Worm (Caenorhabditis elegans) whole organism, L1 larva: ENCODE measurements around the gene unc-60.

ENCODE experiments used
- F16B12.6 ChIP-seq: fragments of 150-350 bp; optimal IDR thresholded peaks from 2 replicates; lab custom pipeline; 2014; ENCODE audit warnings: missing biosample characterization, missing genetic modification characterization
- ama-1 ChIP-seq: fragments of 150-350 bp; optimal IDR thresholded peaks from 2 replicates; lab custom pipeline; 2014
- blmp-1 ChIP-seq: fragments of 150-350 bp; optimal IDR thresholded peaks from 2 replicates; lab custom pipeline; 2014; ENCODE audit warnings: missing biosample characterization, missing genetic modification characterization
- ceh-63 ChIP-seq: fragments of 200-800 bp; sonication (Bioruptor generic); optimal IDR thresholded peaks from 2 replicates; lab custom pipeline; 2018; ENCODE audit warnings: mild to moderate bottlenecking, missing genetic modification characterization, missing compliant biosample characterization
- ceh-8 ChIP-seq: fragments of 200-800 bp; sonication (Bioruptor generic); optimal IDR thresholded peaks from 2 replicates; lab custom pipeline; 2018; ENCODE audit warnings: mild to moderate bottlenecking, missing genetic modification characterization, moderate library complexity, missing compliant biosample characterization
- ceh-90 ChIP-seq: sonication (generic microtip); optimal IDR thresholded peaks from 2 replicates; lab custom pipeline; 2016; ENCODE audit warnings: missing genetic modification characterization, missing compliant biosample characterization
- dpl-1 ChIP-seq, 3 experiments: fragments of 150-350 bp in 2 of 3; sonication (generic microtip) in 1 of 3; optimal IDR thresholded peaks; 2 replicates each; lab custom pipeline; 2014 to 2017; ENCODE audit warnings: missing biosample characterization in 3 of 3, missing genetic modification characterization in 3 of 3, missing genetic modification reagents in 3 of 3
- dsc-1 ChIP-seq: sonication (generic microtip); optimal IDR thresholded peaks from 2 replicates; lab custom pipeline; 2016; ENCODE audit warnings: mild to moderate bottlenecking, missing genetic modification characterization, missing compliant biosample characterization
- efl-1 ChIP-seq, 4 experiments: fragments of 150-350 bp; optimal IDR thresholded peaks in 3 of 4; peaks in 1 of 4; 1 replicate in 1 of 4; 2 replicates in 3 of 4; lab custom pipeline; 2014; ENCODE audit warnings: missing biosample characterization in 2 of 4, missing genetic modification characterization in 2 of 4, missing genetic modification reagents in 2 of 4
- egl-13 ChIP-seq: sonication (generic microtip); optimal IDR thresholded peaks from 2 replicates; lab custom pipeline; 2016; ENCODE audit warnings: missing genotype, missing genetic modification reagents, missing genetic modification characterization, missing compliant biosample characterization
- elt-3 ChIP-seq, 6 experiments: fragments of 150-350 bp in 1 of 6; sonication (generic microtip); optimal IDR thresholded peaks; 2 replicates each; lab custom pipeline; 2017 to 2018; ENCODE audit warnings: missing biosample characterization in 6 of 6, missing genetic modification characterization in 6 of 6, inconsistent platforms in 1 of 6
- fkh-4 ChIP-seq: sonication (generic microtip); optimal IDR thresholded peaks from 2 replicates; lab custom pipeline; 2016; ENCODE audit warnings: missing compliant biosample characterization, missing genetic modification characterization, borderline replicate concordance
- grh-1 ChIP-seq: fragments of 200-800 bp; sonication (Bioruptor generic); IDR thresholded peaks from 2 replicates; pipeline ENCODE4 v1.3.6; 2022; ENCODE audit warnings: missing genetic modification reagents, missing genetic modification characterization, missing compliant biosample characterization
- hlh-4 ChIP-seq: sonication (generic microtip); optimal IDR thresholded peaks from 2 replicates; lab custom pipeline; 2016; ENCODE audit warnings: mild to moderate bottlenecking, missing genetic modification characterization, missing compliant biosample characterization
- hpl-2 ChIP-seq: fragments of 150-350 bp; optimal IDR thresholded peaks from 2 replicates; lab custom pipeline; 2014; ENCODE audit warnings: missing biosample characterization, missing genetic modification reagents, missing genetic modification characterization
- irx-1 ChIP-seq: sonication (generic microtip); optimal IDR thresholded peaks from 2 replicates; lab custom pipeline; 2016; ENCODE audit warnings: missing genetic modification characterization, missing compliant biosample characterization
- isw-1 ChIP-seq: fragments of 200-800 bp; sonication (Bioruptor generic); IDR thresholded peaks from 2 replicates; pipeline ENCODE4 v1.3.6; 2022; ENCODE audit warnings: missing genetic modification characterization, missing compliant biosample characterization
- lin-13 ChIP-seq: fragments of 150-350 bp; optimal IDR thresholded peaks from 2 replicates; lab custom pipeline; 2014; ENCODE audit warnings: missing biosample characterization, missing genetic modification reagents, missing genetic modification characterization
- lin-14 ChIP-seq: fragments of 200-800 bp; sonication (Bioruptor generic); optimal IDR thresholded peaks from 2 replicates; lab custom pipeline; 2018; ENCODE audit warnings: mild to moderate bottlenecking, missing genetic modification characterization, moderate library complexity, missing compliant biosample characterization
- lin-15B ChIP-seq: fragments of 150-350 bp; sonication (generic microtip); optimal IDR thresholded peaks from 3 replicates; lab custom pipeline; 2014; ENCODE audit warnings: missing biosample characterization, missing genetic modification characterization
- lin-35 ChIP-seq, 2 experiments: fragments of 150-350 bp; optimal IDR thresholded peaks; 2 replicates each; lab custom pipeline; 2014; ENCODE audit warnings: missing biosample characterization in 2 of 2, missing genetic modification characterization in 2 of 2, missing genetic modification reagents in 2 of 2
- lin-39 ChIP-seq: fragments of 150-350 bp; optimal IDR thresholded peaks from 2 replicates; lab custom pipeline; 2014; ENCODE audit warnings: missing biosample characterization, missing genetic modification reagents, missing genetic modification characterization
- lir-3 ChIP-seq: sonication (generic microtip); optimal IDR thresholded peaks from 2 replicates; lab custom pipeline; 2016; ENCODE audit warnings: mild to moderate bottlenecking, missing genetic modification characterization, moderate library complexity, missing compliant biosample characterization; ENCODE audit not compliant: poor library complexity
- mef-2 ChIP-seq: fragments of 150-350 bp; optimal IDR thresholded peaks from 2 replicates; lab custom pipeline; 2014; ENCODE audit warnings: missing biosample characterization, missing genetic modification characterization
- nhr-11 ChIP-seq: fragments of 150-350 bp; optimal IDR thresholded peaks from 2 replicates; lab custom pipeline; 2014; ENCODE audit warnings: missing biosample characterization, missing genetic modification characterization
- nhr-19 ChIP-seq: fragments of 200-800 bp; sonication (Bioruptor generic); conservative IDR thresholded peaks from 2 replicates; pipeline ENCODE4 v1.3.6; 2022; ENCODE audit warnings: missing genetic modification characterization, missing compliant biosample characterization
- nhr-20 ChIP-seq: sonication (generic microtip); optimal IDR thresholded peaks from 2 replicates; lab custom pipeline; 2016; ENCODE audit warnings: mild to moderate bottlenecking, missing genetic modification characterization, missing compliant biosample characterization
- nhr-28 ChIP-seq: fragments of 150-350 bp; optimal IDR thresholded peaks from 2 replicates; lab custom pipeline; 2014; ENCODE audit warnings: missing biosample characterization, missing genetic modification characterization
- nhr-47 ChIP-seq: sonication (generic microtip); optimal IDR thresholded peaks from 2 replicates; lab custom pipeline; 2016; ENCODE audit warnings: mild to moderate bottlenecking, missing genetic modification characterization, moderate library complexity, missing compliant biosample characterization
- nhr-76 ChIP-seq: sonication (generic microtip); optimal IDR thresholded peaks from 2 replicates; lab custom pipeline; 2017; ENCODE audit warnings: missing biosample characterization, missing genetic modification characterization
- nhr-77 ChIP-seq: fragments of 150-350 bp; optimal IDR thresholded peaks from 2 replicates; lab custom pipeline; 2014; ENCODE audit warnings: missing biosample characterization, missing genetic modification characterization
- nhr-84 ChIP-seq: sonication (generic microtip); optimal IDR thresholded peaks from 2 replicates; lab custom pipeline; 2017; ENCODE audit warnings: missing biosample characterization, missing genetic modification characterization
- nhr-85 ChIP-seq: sonication (generic microtip); peaks from one replicate; lab custom pipeline; 2016; ENCODE audit warnings: missing genetic modification characterization, inconsistent platforms, missing compliant biosample characterization
- nhr-90 ChIP-seq: sonication (generic microtip); optimal IDR thresholded peaks from 2 replicates; lab custom pipeline; 2016; ENCODE audit warnings: mild to moderate bottlenecking, missing genetic modification characterization, missing compliant biosample characterization; ENCODE audit not compliant: poor library complexity
- pax-3 ChIP-seq: fragments of 200-800 bp; sonication (Bioruptor generic); optimal IDR thresholded peaks from 2 replicates; lab custom pipeline; 2018; ENCODE audit warnings: mild to moderate bottlenecking, missing genetic modification characterization, moderate library complexity, missing compliant biosample characterization
- pqm-1 ChIP-seq: sonication (generic microtip); optimal IDR thresholded peaks from 3 replicates; lab custom pipeline; 2017; ENCODE audit warnings: missing biosample characterization, missing genetic modification characterization
- skn-1 ChIP-seq: fragments of 150-350 bp; optimal IDR thresholded peaks from 2 replicates; lab custom pipeline; 2014; ENCODE audit warnings: missing biosample characterization, missing genetic modification characterization
- snpc-4 ChIP-seq: fragments of 150-350 bp; optimal IDR thresholded peaks from 2 replicates; lab custom pipeline; 2014; ENCODE audit warnings: missing biosample characterization, missing genetic modification characterization
- snu-23 ChIP-seq: sonication (generic microtip); optimal IDR thresholded peaks from 2 replicates; lab custom pipeline; 2016; ENCODE audit warnings: missing genetic modification characterization, missing compliant biosample characterization
- sox-4 ChIP-seq: sonication (generic microtip); optimal IDR thresholded peaks from 2 replicates; lab custom pipeline; 2016; ENCODE audit warnings: missing genetic modification characterization, missing compliant biosample characterization
- swsn-7 ChIP-seq: sonication (generic microtip); optimal IDR thresholded peaks from 2 replicates; lab custom pipeline; 2016; ENCODE audit warnings: missing genetic modification characterization, missing compliant biosample characterization
- tbx-2 ChIP-seq: sonication (generic microtip); optimal IDR thresholded peaks from 2 replicates; lab custom pipeline; 2016; ENCODE audit warnings: missing genetic modification characterization, missing compliant biosample characterization
- tlp-1 ChIP-seq: fragments of 150-350 bp; optimal IDR thresholded peaks from 2 replicates; lab custom pipeline; 2014; ENCODE audit warnings: missing biosample characterization, missing genetic modification characterization
- unc-130 ChIP-seq: fragments of 150-350 bp; optimal IDR thresholded peaks from 2 replicates; lab custom pipeline; 2017; ENCODE audit warnings: missing biosample characterization, missing genetic modification characterization, inconsistent platforms
- unc-30 ChIP-seq: sonication (generic microtip); optimal IDR thresholded peaks from 2 replicates; lab custom pipeline; 2017; ENCODE audit warnings: missing biosample characterization, missing genetic modification characterization
- unc-86 ChIP-seq: sonication (generic microtip); optimal IDR thresholded peaks from 2 replicates; lab custom pipeline; 2016; ENCODE audit warnings: missing genetic modification characterization, missing compliant biosample characterization
- unc-98 ChIP-seq: fragments of 200-800 bp; sonication (Bioruptor generic); IDR thresholded peaks from 2 replicates; pipeline ENCODE4 v1.3.6; 2022; ENCODE audit warnings: missing genetic modification characterization, missing compliant biosample characterization
- xbp-1 ChIP-seq: sonication (generic microtip); optimal IDR thresholded peaks from 2 replicates; lab custom pipeline; 2016; ENCODE audit warnings: missing genetic modification characterization, missing compliant biosample characterization
- zag-1 ChIP-seq: fragments of 150-350 bp; optimal IDR thresholded peaks from 2 replicates; lab custom pipeline; 2014; ENCODE audit warnings: missing biosample characterization, missing genetic modification characterization
- zip-4 ChIP-seq: fragments of 200-800 bp; sonication (Bioruptor generic); optimal IDR thresholded peaks from 2 replicates; lab custom pipeline; 2018; ENCODE audit warnings: mild to moderate bottlenecking, missing genetic modification characterization, moderate library complexity, missing compliant biosample characterization
- ztf-4 ChIP-seq: fragments of 150-350 bp; optimal IDR thresholded peaks from 2 replicates; lab custom pipeline; 2014; ENCODE audit warnings: missing biosample characterization, missing genetic modification characterization

Gene unc-60

ce11 chrV:1471078-1471969 lies 3.6 kb upstream of the unc-60 start (continued):
- TF ChIP-seq snu-23, result peak; percentile 79
- TF ChIP-seq mef-2 (tag; lab: Kevin White, UChicago), result no peak
- TF ChIP-seq lin-15B, result peak; percentile 86
- no peak for TF ChIP-seq sox-4 (tag; lab: Kevin White, UChicago)
- TF ChIP-seq snpc-4 (tag; lab: Kevin White, UChicago), result no peak
- TF ChIP-seq unc-98 (GFP tag; lab: Robert Waterston, UW), result no peak
- peak; percentile 30 for TF ChIP-seq nhr-77 (tag; lab: Kevin White, UChicago)
- TF ChIP-seq nhr-47 (tag; lab: Kevin White, UChicago), result peak; percentile 83
- TF ChIP-seq blmp-1, result peak; percentile 61
- TF ChIP-seq lin-13 (GFP tag; lab: Kevin White, UChicago), result peak; percentile 84
- TF ChIP-seq grh-1, result no peak
- TF ChIP-seq hpl-2, result peak; percentile 51
- TF ChIP-seq F16B12.6 (tag; lab: Kevin White, UChicago), result peak; percentile 25
- peak in 2 of 6 experiments; percentile 41 to 53 for TF ChIP-seq elt-3 (tag; optimal IDR thresholded peaks at IDR 0.05; lab: Kevin White, UChicago)
- peak; percentile 21 for TF ChIP-seq zip-4
- TF ChIP-seq unc-130 (tag; lab: Kevin White, UChicago), result peak; percentile 43
- peak; percentile 69 for TF ChIP-seq dsc-1 (tag; lab: Kevin White, UChicago)
- TF ChIP-seq ztf-4 (tag; lab: Kevin White, UChicago), result no peak
- peak; percentile 89 for TF ChIP-seq lin-14 (GFP tag; lab: Kevin White, UChicago)
- peak; percentile 42 for TF ChIP-seq nhr-90 (tag; lab: Kevin White, UChicago)
- peak; percentile 85 for TF ChIP-seq skn-1 (tag; lab: Kevin White, UChicago)
- TF ChIP-seq egl-13 (tag; lab: Kevin White, UChicago), result peak; percentile 42
- TF ChIP-seq zag-1, result peak; percentile 22
- TF ChIP-seq lin-35 (GFP tag; optimal IDR thresholded peaks at IDR 0.05; lab: Kevin White, UChicago), result peak; percentile 94 to 95
- peak; percentile 81 to 92 for TF ChIP-seq efl-1 (optimal IDR thresholded peaks at IDR 0.05; lab: Kevin White, UChicago)
- TF ChIP-seq efl-1 (GFP tag; optimal IDR thresholded peaks at IDR 0.05 in 1 of 2; lab: Kevin White, UChicago), result peak; percentile 90 to 99
- peak; percentile 60 for TF ChIP-seq nhr-19 (GFP tag; lab: Robert Waterston, UW)
- no peak for TF ChIP-seq nhr-84 (tag; lab: Kevin White, UChicago)
- TF ChIP-seq isw-1 (GFP tag; lab: Robert Waterston, UW), result peak; percentile 64
- TF ChIP-seq nhr-11 (tag; lab: Kevin White, UChicago), result no peak
- peak; percentile 69 for TF ChIP-seq tbx-2 (tag; lab: Kevin White, UChicago)
- peak; percentile 50 for TF ChIP-seq unc-30 (tag; lab: Kevin White, UChicago)
- no peak for TF ChIP-seq hlh-4 (tag; lab: Kevin White, UChicago)
- peak; percentile 71 for TF ChIP-seq swsn-7 (tag; lab: Kevin White, UChicago)
- TF ChIP-seq fkh-4, result no peak
- TF ChIP-seq ceh-8 (GFP tag; lab: Kevin White, UChicago), result peak; percentile 18
- TF ChIP-seq irx-1 (tag; lab: Kevin White, UChicago), result peak; percentile 30
- TF ChIP-seq lin-39 (tag; lab: Kevin White, UChicago), result peak; percentile 12
- no peak for TF ChIP-seq nhr-28 (tag; lab: Kevin White, UChicago)
- no peak for TF ChIP-seq ceh-63 (GFP tag; lab: Kevin White, UChicago)
- peak; percentile 83 for TF ChIP-seq nhr-85 (tag; lab: Kevin White, UChicago)
- no peak for TF ChIP-seq tlp-1 (tag; lab: Kevin White, UChicago)
- no peak for TF ChIP-seq nhr-76 (tag; lab: Kevin White, UChicago)
- no peak for TF ChIP-seq lir-3 (tag; lab: Kevin White, UChicago)
- peak; percentile 60 for TF ChIP-seq xbp-1 (tag; lab: Kevin White, UChicago)
- TF ChIP-seq pqm-1, result no peak
- TF ChIP-seq ama-1 (lab: Kevin White, UChicago), result no peak
- TF ChIP-seq nhr-20, result peak; percentile 76
- TF ChIP-seq unc-86, result peak; percentile 57
- peak; percentile 89 to 94 (median 91) for TF ChIP-seq dpl-1 (GFP tag; optimal IDR thresholded peaks at IDR 0.05; lab: Kevin White, UChicago)
- no peak for TF ChIP-seq ceh-90 (tag; lab: Kevin White, UChicago)
- no peak for TF ChIP-seq pax-3 (tag; lab: Kevin White, UChicago)
